Fruit fly (Drosophila melanogaster) whole organism, embryonic: Measurements from ENCODE around the gene Vha16-3.

Experiments used
- Asciz ChIP-seq: fragments of 200-800 bp; sonication (Bioruptor generic); optimal IDR thresholded peaks from 2 replicates; lab custom pipeline; 2017; ENCODE audit warnings: missing biosample characterization, mild to moderate bottlenecking, missing genetic modification characterization, missing genetic modification reagents
- CG10431 ChIP-seq: fragments of 200-800 bp; sonication (Bioruptor generic); optimal IDR thresholded peaks from 3 replicates; lab custom pipeline; 2018; ENCODE audit warnings: missing biosample characterization, mild to moderate bottlenecking, missing genetic modification characterization
- CG12155 ChIP-seq: fragments of 200-800 bp; sonication (Bioruptor generic); optimal IDR thresholded peaks from 3 replicates; lab custom pipeline; 2016; ENCODE audit warnings: missing biosample characterization, missing genetic modification characterization
- CG1233 ChIP-seq: fragments of 200-800 bp; sonication (Bioruptor generic); optimal IDR thresholded peaks from 4 replicates; lab custom pipeline; 2018; ENCODE audit warnings: missing biosample characterization, mild to moderate bottlenecking, missing genetic modification characterization
- CG14710 ChIP-seq: fragments of 200-800 bp; sonication (Bioruptor generic); optimal IDR thresholded peaks from 3 replicates; lab custom pipeline; 2019; ENCODE audit warnings: missing biosample characterization, mild to moderate bottlenecking, missing genetic modification characterization, moderate library complexity
- CG1603 ChIP-seq: fragments of 200-800 bp; sonication (Bioruptor generic); optimal IDR thresholded peaks from 2 replicates; lab custom pipeline; 2019; ENCODE audit warnings: missing biosample characterization, mild to moderate bottlenecking, missing genetic modification characterization, moderate library complexity
- CG18619 ChIP-seq: fragments of 200-800 bp; sonication (Bioruptor generic); optimal IDR thresholded peaks from 3 replicates; lab custom pipeline; 2017; ENCODE audit warnings: missing biosample characterization, mild to moderate bottlenecking, missing genetic modification characterization
- CG2202 ChIP-seq: fragments of 200-800 bp; sonication (Bioruptor generic); optimal IDR thresholded peaks from 2 replicates; lab custom pipeline; 2018; ENCODE audit warnings: missing biosample characterization, mild to moderate bottlenecking, missing genetic modification characterization
- CG2875 ChIP-seq: fragments of 200-800 bp; sonication (Bioruptor generic); optimal IDR thresholded peaks from 2 replicates; lab custom pipeline; 2017; ENCODE audit warnings: missing biosample characterization, mild to moderate bottlenecking, missing genetic modification characterization, missing genetic modification reagents
- CG33557 ChIP-seq: fragments of 200-800 bp; sonication (Bioruptor generic); optimal IDR thresholded peaks from 2 replicates; lab custom pipeline; 2019; ENCODE audit warnings: missing biosample characterization, mild to moderate bottlenecking, missing genetic modification characterization, moderate library complexity
- CG3407 ChIP-seq: fragments of 200-800 bp; sonication (Bioruptor generic); optimal IDR thresholded peaks from 2 replicates; lab custom pipeline; 2018; ENCODE audit warnings: missing biosample characterization, mild to moderate bottlenecking, missing genetic modification characterization
- CG4707 ChIP-seq: fragments of 200-800 bp; sonication (Bioruptor generic); optimal IDR thresholded peaks from 2 replicates; lab custom pipeline; 2018; ENCODE audit warnings: missing biosample characterization, mild to moderate bottlenecking, missing genetic modification characterization, moderate library complexity
- CG6791 ChIP-seq: fragments of 200-800 bp; sonication (Bioruptor generic); IDR thresholded peaks from 3 replicates; pipeline ENCODE4 v1.3.6; 2022; ENCODE audit warnings: missing biosample characterization, missing genetic modification characterization; ENCODE audit not compliant: partially characterized antibody
- CG6813 ChIP-seq: fragments of 200-800 bp; sonication (Bioruptor generic); optimal IDR thresholded peaks from 2 replicates; lab custom pipeline; 2017; ENCODE audit warnings: missing biosample characterization, missing genetic modification characterization, mild to moderate bottlenecking, moderate library complexity, missing genetic modification reagents
- CG8281 ChIP-seq: fragments of 200-800 bp; sonication (Bioruptor generic); optimal IDR thresholded peaks from 2 replicates; lab custom pipeline; 2018; ENCODE audit warnings: missing biosample characterization, mild to moderate bottlenecking, missing genetic modification characterization, moderate library complexity
- CG8359 ChIP-seq: fragments of 200-800 bp; sonication (Bioruptor generic); optimal IDR thresholded peaks from 2 replicates; lab custom pipeline; 2017; ENCODE audit warnings: missing biosample characterization, mild to moderate bottlenecking, missing genetic modification characterization, borderline replicate concordance
- CG9932 ChIP-seq: fragments of 200-800 bp; sonication (Bioruptor generic); IDR thresholded peaks from 2 replicates; pipeline ENCODE4 v1.3.6; 2022; ENCODE audit warnings: missing biosample characterization, missing genetic modification characterization
- D ChIP-seq, 2 experiments: fragments of 200-800 bp in 1 of 2; fragments of >200 bp in 1 of 2; sonication (Bioruptor generic) in 1 of 2; optimal IDR thresholded peaks; 2 replicates in 1 of 2; 3 replicates in 1 of 2; lab custom pipeline; 2017; ENCODE audit warnings: mild to moderate bottlenecking in 1 of 2, missing biosample characterization in 1 of 2, missing genetic modification characterization in 1 of 2, missing genetic modification reagents in 1 of 2
- Doc2 ChIP-seq: fragments of 200-800 bp; sonication (Bioruptor generic); IDR thresholded peaks from 2 replicates; pipeline ENCODE4 v1.3.6; 2022; ENCODE audit warnings: missing biosample characterization, missing genetic modification characterization
- HHEX ChIP-seq: fragments of 200-800 bp; sonication (Bioruptor generic); optimal IDR thresholded peaks from 3 replicates; lab custom pipeline; 2017; ENCODE audit warnings: missing biosample characterization, mild to moderate bottlenecking, missing genetic modification characterization, missing genetic modification reagents
- MTF-1 ChIP-seq: fragments of 200-800 bp; sonication (Bioruptor generic); optimal IDR thresholded peaks from 2 replicates; lab custom pipeline; 2018; ENCODE audit warnings: missing biosample characterization, mild to moderate bottlenecking, missing genetic modification characterization, borderline replicate concordance
- Med ChIP-seq: fragments of 200-800 bp; sonication (Bioruptor generic); peaks from one replicate; lab custom pipeline; 2016; ENCODE audit warnings: missing biosample characterization, missing genetic modification characterization, mild to moderate bottlenecking, inconsistent platforms, moderate library complexity
- Sox100B ChIP-seq: fragments of 200-800 bp; sonication (Bioruptor generic); optimal IDR thresholded peaks from 3 replicates; lab custom pipeline; 2018; ENCODE audit warnings: missing biosample characterization, mild to moderate bottlenecking, missing genetic modification characterization
- Trl ChIP-seq, 3 experiments: fragments of >200 bp in 2 of 3; fragments of 200-800 bp in 1 of 3; sonication (Bioruptor generic) in 1 of 3; optimal IDR thresholded peaks; 2 replicates in 1 of 3; 3 replicates in 2 of 3; lab custom pipeline; 2016 to 2017; ENCODE audit warnings: missing biosample characterization in 1 of 3, missing genetic modification characterization in 1 of 3
- Xrp1 ChIP-seq: fragments of 200-800 bp; sonication (Bioruptor generic); IDR thresholded peaks from 2 replicates; pipeline ENCODE4 v1.3.6; 2022; ENCODE audit warnings: missing biosample characterization, missing genetic modification characterization
- ac ChIP-seq: fragments of 200-800 bp; sonication (Bioruptor generic); optimal IDR thresholded peaks from 3 replicates; lab custom pipeline; 2017; ENCODE audit warnings: missing biosample characterization, mild to moderate bottlenecking, missing genetic modification characterization
- bsh ChIP-seq, 2 experiments: fragments of 200-800 bp; sonication (Bioruptor generic); optimal IDR thresholded peaks; 2 replicates each; lab custom pipeline; 2017 to 2018; ENCODE audit warnings: mild to moderate bottlenecking in 2 of 2, missing biosample characterization in 2 of 2, missing genetic modification characterization in 2 of 2, moderate library complexity in 1 of 2
- cg ChIP-seq: fragments of 200-800 bp; sonication (Bioruptor generic); optimal IDR thresholded peaks from 3 replicates; lab custom pipeline; 2019; ENCODE audit warnings: missing biosample characterization, mild to moderate bottlenecking, missing genetic modification characterization, moderate library complexity
- chif ChIP-seq, 2 experiments: fragments of 200-800 bp; sonication (Bioruptor generic); optimal IDR thresholded peaks; 3 replicates each; lab custom pipeline; 2016; ENCODE audit warnings: missing biosample characterization in 2 of 2, missing genetic modification characterization in 2 of 2
- ci ChIP-seq: fragments of 200-800 bp; sonication (Bioruptor generic); IDR thresholded peaks from 3 replicates; pipeline ENCODE4 v1.3.6; 2022; ENCODE audit warnings: missing biosample characterization, missing genetic modification characterization
- dmrt11E ChIP-seq: fragments of 200-800 bp; sonication (Bioruptor generic); optimal IDR thresholded peaks from 3 replicates; lab custom pipeline; 2018; ENCODE audit warnings: missing biosample characterization, mild to moderate bottlenecking, missing genetic modification characterization, moderate library complexity
- eve ChIP-seq, 2 experiments: fragments of >200 bp; optimal IDR thresholded peaks; 2 replicates each; lab custom pipeline; 2017; ENCODE audit warnings: missing biosample characterization in 2 of 2, missing genetic modification characterization in 2 of 2
- fd64A ChIP-seq: fragments of 200-800 bp; sonication (Bioruptor generic); optimal IDR thresholded peaks from 3 replicates; lab custom pipeline; 2018; ENCODE audit warnings: missing biosample characterization, mild to moderate bottlenecking, missing genetic modification characterization
- fd96Cb ChIP-seq: fragments of 200-800 bp; sonication (Bioruptor generic); optimal IDR thresholded peaks from 2 replicates; lab custom pipeline; 2018; ENCODE audit warnings: missing biosample characterization, mild to moderate bottlenecking, missing genetic modification characterization, moderate library complexity
- gro ChIP-seq: fragments of 200-800 bp; sonication (Bioruptor generic); optimal IDR thresholded peaks from 2 replicates; lab custom pipeline; 2016; ENCODE audit warnings: missing biosample characterization, missing genetic modification characterization
- lov ChIP-seq, 2 experiments: fragments of 200-800 bp in 1 of 2; fragments of >200 bp in 1 of 2; sonication (Bioruptor generic) in 1 of 2; IDR thresholded peaks in 1 of 2; optimal IDR thresholded peaks in 1 of 2; 2 replicates in 1 of 2; 3 replicates in 1 of 2; pipeline versions ENCODE4 v1.3.6 to Lab custom; 2017 to 2022; ENCODE audit warnings: missing biosample characterization in 1 of 2, missing genetic modification characterization in 1 of 2
- sc ChIP-seq, 3 experiments: fragments of >200 bp in 2 of 3; fragments of 200-800 bp in 1 of 3; sonication (Bioruptor generic) in 1 of 3; optimal IDR thresholded peaks; 2 replicates in 2 of 3; 3 replicates in 1 of 3; lab custom pipeline; 2017; ENCODE audit warnings: mild to moderate bottlenecking in 1 of 3, missing biosample characterization in 1 of 3, missing genetic modification characterization in 1 of 3, missing genetic modification reagents in 1 of 3
- sens ChIP-seq: fragments of 200-800 bp; sonication (Bioruptor generic); peaks from one replicate; lab custom pipeline; 2016; ENCODE audit warnings: missing biosample characterization, missing genetic modification characterization
- sisA ChIP-seq: fragments of 200-800 bp; sonication (Bioruptor generic); IDR thresholded peaks from 2 replicates; pipeline ENCODE4 v1.3.6; 2022; ENCODE audit warnings: missing biosample characterization, missing genetic modification characterization
- sqz ChIP-seq: fragments of 200-800 bp; sonication (Bioruptor generic); optimal IDR thresholded peaks from 3 replicates; lab custom pipeline; 2018; ENCODE audit warnings: missing biosample characterization, mild to moderate bottlenecking, missing genetic modification characterization
- tap ChIP-seq: fragments of 200-800 bp; optimal IDR thresholded peaks from 3 replicates; lab custom pipeline; 2019; ENCODE audit warnings: missing biosample characterization, mild to moderate bottlenecking, missing genetic modification characterization, moderate library complexity
- wor ChIP-seq: fragments of 200-800 bp; sonication (Bioruptor generic); IDR thresholded peaks from 2 replicates; pipeline ENCODE4 v1.3.6; 2022; ENCODE audit warnings: missing biosample characterization, missing genetic modification characterization
- z ChIP-seq: fragments of 200-800 bp; sonication (Bioruptor generic); IDR thresholded peaks from 3 replicates; pipeline ENCODE4 v1.3.6; 2022; ENCODE audit warnings: missing biosample characterization, missing genetic modification characterization
- zfh1 ChIP-seq: fragments of 200-800 bp; sonication (Bioruptor generic); IDR thresholded peaks from 3 replicates; pipeline ENCODE4 v1.3.6; 2022; ENCODE audit warnings: missing biosample characterization, missing genetic modification characterization

Vha16-3 gene

DNA sequence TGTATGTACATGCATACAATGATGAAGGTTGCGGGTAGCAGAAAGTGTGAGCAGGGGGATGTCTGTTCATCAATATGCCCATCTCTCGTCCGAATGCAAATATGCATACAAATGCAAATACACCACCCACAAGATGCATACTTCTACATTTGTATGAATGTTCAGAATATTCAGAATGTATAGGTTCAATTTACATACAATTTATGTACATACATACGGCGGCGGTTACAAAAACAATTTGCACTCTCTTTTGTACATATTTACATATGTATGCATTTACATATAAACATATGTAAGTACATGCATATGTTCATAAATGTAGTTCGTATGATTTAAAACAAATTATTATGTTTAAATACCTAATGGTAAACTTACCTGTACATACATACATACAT is 18.8 kb downstream of the Vha16-3 start (continued):
- TF ChIP-seq CG14710 (tag; lab: Kevin White, UChicago) (peak; percentile 30), sens (GFP tag; lab: Kevin White, UChicago) (peak; percentile 81), ac (GFP tag; lab: Kevin White, UChicago) (peak; percentile 12), Doc2 (no peak), sqz (peak; percentile 18), fd96Cb (peak; percentile 13), Sox100B (peak; percentile 33), ci (0 out of 3 replicates have a peak, but pooled peaks have one; percentile 11), CG12155 (GFP tag; lab: Kevin White, UChicago) (no peak), CG6813 (GFP tag; lab: Kevin White, UChicago) (peak; percentile 30), CG8359 (GFP tag; lab: Kevin White, UChicago) (peak; percentile 15), CG2202 (tag; lab: Kevin White, UChicago) (peak; percentile 23), CG3407 (GFP tag; lab: Kevin White, UChicago) (peak; percentile 30), Trl (optimal IDR thresholded peaks at IDR 0.05; lab: Kevin White, UChicago) (no peak), Trl (GFP tag; optimal IDR thresholded peaks at IDR 0.05; lab: Kevin White, UChicago) (no peak), CG18619 (GFP tag; lab: Kevin White, UChicago) (no peak), wor (no peak), eve (GFP tag; optimal IDR thresholded peaks at IDR 0.05; lab: Kevin White, UChicago) (peak in 1 of 2 experiments; percentile 17), CG10431 (GFP tag; lab: Kevin White, UChicago) (peak; percentile 4), MTF-1 (peak; percentile 3), HHEX (GFP tag; lab: Kevin White, UChicago) (peak; percentile 17), zfh1 (peak; percentile 47; the same call in 1 of the 3 replicates), dmrt11E (tag; lab: Kevin White, UChicago) (peak; percentile 56), z (GFP tag; lab: Robert Waterston, UW) (0 out of 3 replicates have a peak, but pooled peaks have one; percentile 3), CG1603 (peak; percentile 58), CG33557 (GFP tag; lab: Kevin White, UChicago) (peak; percentile 69), lov (optimal IDR thresholded peaks at IDR 0.05; lab: Kevin White, UChicago) (no peak), lov (GFP tag; IDR thresholded peaks at IDR 0.05; lab: Robert Waterston, UW) (0 out of 3 replicates have a peak, but pooled peaks have one; percentile 5), CG6791 (GFP tag; lab: Robert Waterston, UW) (no peak), Asciz (GFP tag; lab: Kevin White, UChicago) (peak; percentile 51), fd64A (GFP tag; lab: Kevin White, UChicago) (peak; percentile 25), CG9932 (no peak), CG8281 (tag; lab: Kevin White, UChicago) (peak; percentile 38), CG1233 (GFP tag; lab: Kevin White, UChicago) (peak; percentile 42), tap (tag; lab: Kevin White, UChicago) (peak; percentile 21), D (optimal IDR thresholded peaks at IDR 0.05; lab: Kevin White, UChicago) (no peak), D (GFP tag; optimal IDR thresholded peaks at IDR 0.05; lab: Kevin White, UChicago) (peak; percentile 52), CG2875 (GFP tag; lab: Kevin White, UChicago) (peak; percentile 56), sisA (GFP tag; lab: Robert Waterston, UW) (no peak), bsh (GFP tag; optimal IDR thresholded peaks at IDR 0.05; lab: Kevin White, UChicago) (peak in 1 of 2 experiments; percentile 58), chif (GFP tag; optimal IDR thresholded peaks at IDR 0.05; lab: Kevin White, UChicago) (peak in 1 of 2 experiments; percentile 13), Med (GFP tag; lab: Kevin White, UChicago) (peak; percentile 75), CG4707 (GFP tag; lab: Kevin White, UChicago) (peak; percentile 30), gro (GFP tag; lab: Kevin White, UChicago) (no peak), cg (peak; percentile 8), Xrp1 (GFP tag; lab: Robert Waterston, UW) (peak; percentile 48), sc (optimal IDR thresholded peaks at IDR 0.05; lab: Kevin White, UChicago) (no peak), sc (GFP tag; optimal IDR thresholded peaks at IDR 0.05; lab: Kevin White, UChicago) (peak; percentile 44)
